Worm (Caenorhabditis elegans) whole organism, L4 larva: ENCODE results near the gene xpo-3.

Experiments used
- T20F7.1 ChIP-seq: fragments of 200-800 bp; sonication (Bioruptor generic); optimal IDR thresholded peaks from 2 replicates; lab custom pipeline; 2018; ENCODE audit warnings: mild to moderate bottlenecking, missing genetic modification characterization, missing compliant biosample characterization
- ceh-62 ChIP-seq: sonication (generic microtip); optimal IDR thresholded peaks from 2 replicates; lab custom pipeline; 2017; ENCODE audit warnings: missing biosample characterization, missing genetic modification characterization
- daf-19 ChIP-seq: fragments of 200-800 bp; sonication (Bioruptor generic); conservative IDR thresholded peaks from 2 replicates; pipeline ENCODE4 v1.3.6; 2022; ENCODE audit warnings: missing genetic modification characterization, missing compliant biosample characterization
- lin-1 ChIP-seq: fragments of 200-800 bp; sonication (Bioruptor generic); IDR thresholded peaks from 2 replicates; pipeline ENCODE4 v1.3.6; 2022; ENCODE audit warnings: missing genetic modification reagents, missing genetic modification characterization, missing compliant biosample characterization
- ztf-11 ChIP-seq: fragments of 150-350 bp; optimal IDR thresholded peaks from 2 replicates; lab custom pipeline; 2014; ENCODE audit warnings: missing biosample characterization, missing genetic modification characterization

ce11 chrIV:7877781-7878180, 46.1 kb downstream of the xpo-3 start, which contains the start of gene kin-26:
- TF ChIP-seq ztf-11 (tag; lab: Kevin White, UChicago) = no peak
- no peak for TF ChIP-seq lin-1 (GFP tag; lab: Robert Waterston, UW)
- TF ChIP-seq T20F7.1 (GFP tag; lab: Kevin White, UChicago) = no peak
- no peak for TF ChIP-seq daf-19
- TF ChIP-seq ceh-62 = no peak
